In genomic region chrIII:4087565-4087964, ce11 we compare ENCODE assay signal across 5 worm cellular contexts.
TF ChIP-seq lines count a peak whose summit lies in the region.

No protein-coding gene starts in this region.

TF ChIP-seq in whole organism, L1 larva, 84 proteins besides CTCF, POLR2A, EP300 and RAD21 (continues in another document):
- TF ChIP-seq lin-39 (tag; optimal IDR thresholded peaks at IDR 0.05; lab: Kevin White, UChicago) = no peak
- no peak for TF ChIP-seq tlp-1 (tag; optimal IDR thresholded peaks at IDR 0.05; lab: Kevin White, UChicago)
- no peak for TF ChIP-seq Y116A8C.19 (tag; optimal IDR thresholded peaks at IDR 0.05; lab: Kevin White, UChicago; ENCODE audit: borderline replicate concordance)
- TF ChIP-seq efl-3 (GFP tag; optimal IDR thresholded peaks at IDR 0.05; lab: Kevin White, UChicago) = no peak
- no peak for TF ChIP-seq nhr-28 (tag; optimal IDR thresholded peaks at IDR 0.05; lab: Kevin White, UChicago)
- TF ChIP-seq ztf-4 (tag; optimal IDR thresholded peaks at IDR 0.05; lab: Kevin White, UChicago) = peak; percentile 28
- peak; percentile 97 for TF ChIP-seq lin-15B (tag; optimal IDR thresholded peaks at IDR 0.05; lab: Kevin White, UChicago)
- TF ChIP-seq snu-23 (GFP tag; optimal IDR thresholded peaks at IDR 0.05; lab: Kevin White, UChicago) = peak; percentile 71
- TF ChIP-seq snpc-4 (tag; optimal IDR thresholded peaks at IDR 0.05; lab: Kevin White, UChicago) = peak; percentile 72
- peak; percentile 24 for TF ChIP-seq irx-1 (tag; optimal IDR thresholded peaks at IDR 0.05; lab: Kevin White, UChicago)
- no peak for TF ChIP-seq sox-4 (tag; optimal IDR thresholded peaks at IDR 0.05; lab: Kevin White, UChicago)
- peak; percentile 67 to 89 for TF ChIP-seq efl-1 (optimal IDR thresholded peaks at IDR 0.05; lab: Kevin White, UChicago)
- TF ChIP-seq efl-1 (GFP tag; optimal IDR thresholded peaks at IDR 0.05 in 1 of 2; lab: Kevin White, UChicago) = peak; percentile 91 to 99
- TF ChIP-seq lin-13 (GFP tag; optimal IDR thresholded peaks at IDR 0.05; lab: Kevin White, UChicago) = peak; percentile 84
- no peak for TF ChIP-seq ceh-90 (tag; optimal IDR thresholded peaks at IDR 0.05; lab: Kevin White, UChicago)
- no peak for TF ChIP-seq nhr-84 (tag; optimal IDR thresholded peaks at IDR 0.05; lab: Kevin White, UChicago)
- TF ChIP-seq lin-35 (GFP tag; optimal IDR thresholded peaks at IDR 0.05; lab: Kevin White, UChicago) = peak; percentile 92 to 94
- peak; percentile 75 for TF ChIP-seq unc-130 (tag; optimal IDR thresholded peaks at IDR 0.05; lab: Kevin White, UChicago)

TF ChIP-seq in whole organism, L3 larva, 47 proteins besides CTCF, POLR2A, EP300 and RAD21 (continues in another document):
- TF ChIP-seq zag-1 (tag; optimal IDR thresholded peaks at IDR 0.05; lab: Kevin White, UChicago) (no peak), mdl-1 (tag; optimal IDR thresholded peaks at IDR 0.05; lab: Kevin White, UChicago) (no peak), fkh-10 (GFP tag; optimal IDR thresholded peaks at IDR 0.05; lab: Kevin White, UChicago) (peak; percentile 13), unc-39 (tag; optimal IDR thresholded peaks at IDR 0.05; lab: Kevin White, UChicago) (no peak), aly-2 (tag; optimal IDR thresholded peaks at IDR 0.05; lab: Kevin White, UChicago) (no peak), nhr-25 (tag; optimal IDR thresholded peaks at IDR 0.05; lab: Kevin White, UChicago) (peak; percentile 92), lin-15B (tag; optimal IDR thresholded peaks at IDR 0.05; lab: Kevin White, UChicago) (peak; percentile 99), mml-1 (tag; optimal IDR thresholded peaks at IDR 0.05; lab: Kevin White, UChicago) (no peak), ama-1 (optimal IDR thresholded peaks at IDR 0.05; lab: Kevin White, UChicago) (peak; percentile 60), nhr-237 (tag; optimal IDR thresholded peaks at IDR 0.05; lab: Kevin White, UChicago) (no peak), pha-4 (tag; optimal IDR thresholded peaks at IDR 0.05; lab: Kevin White, UChicago) (peak; percentile 65), egl-5 (tag; optimal IDR thresholded peaks at IDR 0.05; lab: Kevin White, UChicago) (peak; percentile 81), ztf-4 (tag; optimal IDR thresholded peaks at IDR 0.05; lab: Kevin White, UChicago) (no peak), nhr-43 (tag; optimal IDR thresholded peaks at IDR 0.05; lab: Kevin White, UChicago; ENCODE audit: poor library complexity, severe bottlenecking) (peak; percentile 10), ceh-16 (tag; optimal IDR thresholded peaks at IDR 0.05; lab: Kevin White, UChicago) (no peak), ceh-82 (tag; optimal IDR thresholded peaks at IDR 0.05; lab: Kevin White, UChicago) (no peak), hmg-11 (tag; optimal IDR thresholded peaks at IDR 0.05; lab: Kevin White, UChicago) (peak; percentile 62), ZK546.5 (tag; optimal IDR thresholded peaks at IDR 0.05; lab: Kevin White, UChicago) (no peak), nhr-76 (tag; optimal IDR thresholded peaks at IDR 0.05; lab: Kevin White, UChicago) (no peak)

TF ChIP-seq in whole organism, early embryonic, 17 proteins besides CTCF, POLR2A, EP300 and RAD21:
- peak; percentile 53 for TF ChIP-seq hmg-4 (GFP tag; optimal IDR thresholded peaks at IDR 0.05; lab: Kevin White, UChicago)
- TF ChIP-seq tbx-37 (GFP tag; conservative IDR thresholded peaks at IDR 0.05; lab: Robert Waterston, UW) = no peak
- peak; percentile 50 for TF ChIP-seq F13C5.2 (tag; optimal IDR thresholded peaks at IDR 0.05; lab: Kevin White, UChicago)

TF ChIP-seq in whole organism, midembryonic, 9 proteins besides CTCF, POLR2A, EP300 and RAD21:
- TF ChIP-seq cog-1 (tag; optimal IDR thresholded peaks at IDR 0.05; lab: Kevin White, UChicago) (peak; percentile 74), ztf-23 (GFP tag; IDR thresholded peaks at IDR 0.05; lab: Robert Waterston, UW) (no peak), tab-1 (GFP tag; IDR thresholded peaks at IDR 0.05; lab: Robert Waterston, UW) (no peak), ztf-29 (GFP tag; IDR thresholded peaks at IDR 0.05; lab: Robert Waterston, UW) (no peak), ref-1 (GFP tag; conservative IDR thresholded peaks at IDR 0.05; lab: Robert Waterston, UW) (no peak), med-1 (GFP tag; optimal IDR thresholded peaks at IDR 0.05; lab: Kevin White, UChicago; ENCODE audit: insufficient read depth) (no peak), T22C8.4 (GFP tag; IDR thresholded peaks at IDR 0.05; lab: Robert Waterston, UW) (no peak), klf-2 (GFP tag; conservative IDR thresholded peaks at IDR 0.05; lab: Robert Waterston, UW) (no peak)
TF ChIP-seq in whole organism, midembryonic: peak in this region for 1.

TF ChIP-seq in whole organism, young adult, 124 proteins besides CTCF, POLR2A, EP300 and RAD21:
- TF ChIP-seq fkh-3 (tag; optimal IDR thresholded peaks at IDR 0.05; lab: Kevin White, UChicago) (no peak), lin-40 (tag; optimal IDR thresholded peaks at IDR 0.05; lab: Kevin White, UChicago) (peak; percentile 23), dpl-1 (GFP tag; optimal IDR thresholded peaks at IDR 0.05; lab: Kevin White, UChicago) (peak; percentile 75), lin-35 (GFP tag; optimal IDR thresholded peaks at IDR 0.05; lab: Kevin White, UChicago) (peak in 1 of 3 experiments; percentile 62), snpc-1.3 (tag; optimal IDR thresholded peaks at IDR 0.05; lab: Kevin White, UChicago; ENCODE audit: insufficient read depth) (no peak), D2030.7 (GFP tag; IDR thresholded peaks at IDR 0.05; lab: Robert Waterston, UW) (no peak), mes-4 (tag; optimal IDR thresholded peaks at IDR 0.05; lab: Kevin White, UChicago) (no peak), madf-3 (GFP tag; IDR thresholded peaks at IDR 0.05; lab: Robert Waterston, UW) (peak; percentile 98), lin-54 (GFP tag; optimal IDR thresholded peaks at IDR 0.05; lab: Kevin White, UChicago) (peak; percentile 87), ama-1 (optimal IDR thresholded peaks at IDR 0.05; lab: Kevin White, UChicago) (peak; percentile 63), ama-1 (GFP tag; optimal IDR thresholded peaks at IDR 0.05; lab: Kevin White, UChicago) (no peak), cebp-1 (GFP tag; IDR thresholded peaks at IDR 0.05; lab: Robert Waterston, UW) (peak; percentile 86), cebp-1 (tag; optimal IDR thresholded peaks at IDR 0.05; lab: Kevin White, UChicago) (peak; percentile 92), hmg-1.2 (GFP tag; IDR thresholded peaks at IDR 0.05; lab: Robert Waterston, UW) (peak; percentile 56), snpc-4 (GFP tag; optimal IDR thresholded peaks at IDR 0.05; lab: Kevin White, UChicago) (no peak), snpc-4 (tag; optimal IDR thresholded peaks at IDR 0.05; lab: Kevin White, UChicago) (peak in 3 of 4 experiments; percentile 15 to 42 (median 23)), ztf-26 (tag; optimal IDR thresholded peaks at IDR 0.05; lab: Kevin White, UChicago) (peak; percentile 41), ceh-27 (GFP tag; optimal IDR thresholded peaks at IDR 0.05; lab: Kevin White, UChicago) (peak; percentile 33), efl-1 (GFP tag; optimal IDR thresholded peaks at IDR 0.05; lab: Kevin White, UChicago) (peak; percentile 59), K12H6.12 (tag; optimal IDR thresholded peaks at IDR 0.05; lab: Kevin White, UChicago) (peak; percentile 73), zfh-2 (GFP tag; conservative IDR thresholded peaks at IDR 0.05; lab: Robert Waterston, UW) (peak; percentile 91), mcd-1 (GFP tag; IDR thresholded peaks at IDR 0.05; lab: Robert Waterston, UW) (peak; percentile 59), egl-18 (GFP tag; IDR thresholded peaks at IDR 0.05; lab: Robert Waterston, UW) (no peak), rcor-1 (GFP tag; IDR thresholded peaks at IDR 0.05; lab: Robert Waterston, UW) (0 out of 2 replicates have a peak, but pooled peaks have one; percentile 39), nhr-80 (tag; optimal IDR thresholded peaks at IDR 0.05; lab: Kevin White, UChicago) (peak; percentile 29), F10E7.11 (tag; optimal IDR thresholded peaks at IDR 0.05; lab: Kevin White, UChicago) (no peak), dox-1 (GFP tag; IDR thresholded peaks at IDR 0.05; lab: Robert Waterston, UW) (peak; percentile 64; the same call in 1 of the 2 replicates), somi-1 (GFP tag; optimal IDR thresholded peaks at IDR 0.05; lab: Kevin White, UChicago) (peak; percentile 61), nfyb-1 (GFP tag; IDR thresholded peaks at IDR 0.05; lab: Robert Waterston, UW) (0 out of 2 replicates have a peak, but pooled peaks have one; percentile 56), B0336.3 (GFP tag; IDR thresholded peaks at IDR 0.05; lab: Robert Waterston, UW) (peak; percentile 43; the same call in 1 of the 2 replicates), Y67H2A.10 (GFP tag; conservative IDR thresholded peaks at IDR 0.05; lab: Robert Waterston, UW) (no peak), F49E8.2 (tag; optimal IDR thresholded peaks at IDR 0.05; lab: Kevin White, UChicago; ENCODE audit: insufficient read depth) (no peak), ZK185.1 (tag; optimal IDR thresholded peaks at IDR 0.05; lab: Kevin White, UChicago; ENCODE audit: poor library complexity, severe bottlenecking) (peak; percentile 20), ekl-4 (GFP tag; IDR thresholded peaks at IDR 0.05; lab: Robert Waterston, UW) (peak; percentile 60; the same call in 1 of the 2 replicates), attf-5 (GFP tag; optimal IDR thresholded peaks at IDR 0.05; lab: Kevin White, UChicago) (peak; percentile 94), die-1 (tag; optimal IDR thresholded peaks at IDR 0.05; lab: Kevin White, UChicago) (no peak), chd-7 (tag; optimal IDR thresholded peaks at IDR 0.05; lab: Kevin White, UChicago) (no peak)

Comparison
In these comparisons a context has a peak if more than half of its experiments do, and no peak if none do; other contexts are left out.
1. Of the 8 proteins assayed by ChIP-seq in both whole organism, young adult and whole organism, L1 larva: peak only in whole organism, young adult: none; only in whole organism, L1 larva: nhr-90 and unc-130; in both: dpl-1, efl-1 and snpc-4; in neither: 1; mixed calls (peak in some experiments, not most) for 2.